Fruit fly (Drosophila melanogaster): ENCODE data around the gene Inx5.

- TF ChIP-seq h (optimal IDR thresholded peaks at IDR 0.05) (no peak), ttk (optimal IDR thresholded peaks at IDR 0.05) (no peak), psq (optimal IDR thresholded peaks at IDR 0.05) (no peak), insv (optimal IDR thresholded peaks at IDR 0.05) (no peak), Sin3A (optimal IDR thresholded peaks at IDR 0.05) (no peak), Myc (optimal IDR thresholded peaks at IDR 0.05) (no peak)
Measured at dm6 chrX:19153288-19154130, 17.2 kb downstream of the Inx5 start.

Measured in Kc167 (cell line).